Worm (Caenorhabditis elegans) whole organism, young adult: Measurements from ENCODE around the gene npr-36.

Experiments used
- B0261.1 ChIP-seq: sonication (generic microtip); optimal IDR thresholded peaks from 2 replicates; lab custom pipeline; 2016; ENCODE audit warnings: mild to moderate bottlenecking, missing genetic modification characterization, moderate library complexity, missing compliant biosample characterization
- B0336.3 ChIP-seq: fragments of 200-800 bp; sonication (Bioruptor generic); IDR thresholded peaks from 2 replicates; pipeline ENCODE4 v1.3.6; 2022; ENCODE audit warnings: missing genetic modification characterization, missing compliant biosample characterization
- C17E4.6 ChIP-seq: fragments of 200-800 bp; sonication (Bioruptor generic); IDR thresholded peaks from 2 replicates; pipeline ENCODE4 v1.3.6; 2022; ENCODE audit warnings: missing genetic modification reagents, missing genetic modification characterization, missing compliant biosample characterization
- F10E7.11 ChIP-seq: sonication (generic microtip); optimal IDR thresholded peaks from 2 replicates; lab custom pipeline; 2017; ENCODE audit warnings: mild to moderate bottlenecking, missing genetic modification characterization, moderate library complexity, missing compliant biosample characterization
- F23B12.7 ChIP-seq: sonication (generic microtip); optimal IDR thresholded peaks from 2 replicates; lab custom pipeline; 2017; ENCODE audit warnings: missing genetic modification characterization, mild to moderate bottlenecking, missing compliant biosample characterization, antibody characterized with exemption, moderate library complexity; ENCODE audit not compliant: insufficient read depth
- F52B5.7 ChIP-seq: sonication (generic microtip); optimal IDR thresholded peaks from 2 replicates; lab custom pipeline; 2016; ENCODE audit warnings: mild to moderate bottlenecking, missing genetic modification characterization, missing compliant biosample characterization
- K11D2.4 ChIP-seq: fragments of 200-800 bp; sonication (Bioruptor generic); IDR thresholded peaks from 2 replicates; pipeline ENCODE4 v1.3.6; 2022; ENCODE audit warnings: missing genetic modification reagents, missing genetic modification characterization, missing compliant biosample characterization
- Y56A3A.18 ChIP-seq: fragments of 200-800 bp; sonication (Bioruptor generic); IDR thresholded peaks from 2 replicates; pipeline ENCODE4 v1.3.6; 2022; ENCODE audit warnings: missing genetic modification reagents, missing genetic modification characterization, missing compliant biosample characterization
- Y67H2A.10 ChIP-seq: fragments of 200-800 bp; sonication (Bioruptor generic); conservative IDR thresholded peaks from 2 replicates; pipeline ENCODE4 v1.3.6; 2022; ENCODE audit warnings: missing genetic modification reagents, missing genetic modification characterization, missing compliant biosample characterization
- akir-1 ChIP-seq: fragments of 200-800 bp; sonication (Bioruptor generic); optimal IDR thresholded peaks from 2 replicates; lab custom pipeline; 2018; ENCODE audit warnings: mild to moderate bottlenecking, missing genetic modification characterization, moderate library complexity, missing compliant biosample characterization
- ama-1 ChIP-seq, 3 experiments: fragments of 150-350 bp in 1 of 3; sonication (generic microtip) in 2 of 3; optimal IDR thresholded peaks; 2 replicates each; lab custom pipeline; 2014 to 2018; ENCODE audit warnings: missing biosample characterization in 2 of 3, missing genetic modification characterization in 2 of 3, missing genetic modification reagents in 2 of 3
- atf-7 ChIP-seq: sonication (generic microtip); optimal IDR thresholded peaks from 2 replicates; lab custom pipeline; 2017; ENCODE audit warnings: mild to moderate bottlenecking, missing genetic modification characterization, missing compliant biosample characterization
- attf-3 ChIP-seq: fragments of 200-800 bp; sonication (Bioruptor generic); conservative IDR thresholded peaks from 2 replicates; pipeline ENCODE4 v1.3.6; 2022; ENCODE audit warnings: missing genetic modification reagents, missing genetic modification characterization, missing compliant biosample characterization
- attf-5 ChIP-seq: fragments of 200-800 bp; sonication (Bioruptor generic); optimal IDR thresholded peaks from 2 replicates; lab custom pipeline; 2018; ENCODE audit warnings: mild to moderate bottlenecking, missing genetic modification characterization, missing compliant biosample characterization
- bed-2 ChIP-seq: fragments of 200-800 bp; sonication (Bioruptor generic); IDR thresholded peaks from 2 replicates; pipeline ENCODE4 v1.3.6; 2022; ENCODE audit warnings: missing genetic modification reagents, missing genetic modification characterization, missing compliant biosample characterization
- ceh-100 ChIP-seq: fragments of 200-800 bp; sonication (Bioruptor generic); IDR thresholded peaks from 2 replicates; pipeline ENCODE4 v1.3.6; 2022; ENCODE audit warnings: missing genetic modification reagents, missing genetic modification characterization, missing compliant biosample characterization
- ceh-40 ChIP-seq: fragments of 200-800 bp; sonication (Bioruptor generic); IDR thresholded peaks from 2 replicates; pipeline ENCODE4 v1.3.6; 2022; ENCODE audit warnings: missing genetic modification characterization, missing compliant biosample characterization
- ceh-91 ChIP-seq: fragments of 200-800 bp; sonication (Bioruptor generic); IDR thresholded peaks from 2 replicates; pipeline ENCODE4 v1.3.6; 2022; ENCODE audit warnings: missing genetic modification reagents, missing genetic modification characterization, missing compliant biosample characterization
- dpff-1 ChIP-seq: sonication (generic microtip); optimal IDR thresholded peaks from 2 replicates; lab custom pipeline; 2017; ENCODE audit warnings: mild to moderate bottlenecking, missing genetic modification characterization, missing compliant biosample characterization
- dpl-1 ChIP-seq: fragments of 150-350 bp; optimal IDR thresholded peaks from 2 replicates; lab custom pipeline; 2014; ENCODE audit warnings: missing biosample characterization, missing genetic modification reagents, missing genetic modification characterization
- egl-44 ChIP-seq: fragments of 200-800 bp; sonication (Bioruptor generic); IDR thresholded peaks from 2 replicates; pipeline ENCODE4 v1.3.6; 2022; ENCODE audit warnings: missing genetic modification reagents, missing genetic modification characterization, missing compliant biosample characterization
- egrh-3 ChIP-seq: fragments of 200-800 bp; sonication (Bioruptor generic); IDR thresholded peaks from 2 replicates; pipeline ENCODE4 v1.3.6; 2022; ENCODE audit warnings: missing genetic modification reagents, missing genetic modification characterization, missing compliant biosample characterization
- ekl-4 ChIP-seq: fragments of 200-800 bp; sonication (Bioruptor generic); IDR thresholded peaks from 2 replicates; pipeline ENCODE4 v1.3.6; 2022; ENCODE audit warnings: missing genetic modification reagents, missing genetic modification characterization, missing compliant biosample characterization
- gei-17 ChIP-seq: fragments of 200-800 bp; sonication (Bioruptor generic); optimal IDR thresholded peaks from 2 replicates; lab custom pipeline; 2018; ENCODE audit warnings: mild to moderate bottlenecking, missing genetic modification characterization, missing compliant biosample characterization
- him-1 ChIP-seq: sonication (generic microtip); optimal IDR thresholded peaks from 2 replicates; lab custom pipeline; 2016; ENCODE audit warnings: missing genotype, missing genetic modification reagents, missing genetic modification characterization, missing compliant biosample characterization
- hmg-1.2 ChIP-seq: fragments of 200-800 bp; sonication (Bioruptor generic); IDR thresholded peaks from 2 replicates; pipeline ENCODE4 v1.3.6; 2022; ENCODE audit warnings: missing genetic modification reagents, missing genetic modification characterization, missing compliant biosample characterization
- hmg-20 ChIP-seq: fragments of 200-800 bp; sonication (Bioruptor generic); IDR thresholded peaks from 2 replicates; pipeline ENCODE4 v1.3.6; 2022; ENCODE audit warnings: missing genetic modification reagents, missing genetic modification characterization, missing compliant biosample characterization
- hsf-1 ChIP-seq: fragments of 200-800 bp; sonication (Bioruptor generic); IDR thresholded peaks from 2 replicates; pipeline ENCODE4 v1.3.6; 2022; ENCODE audit warnings: missing genetic modification reagents, missing genetic modification characterization, missing compliant biosample characterization
- lag-1 ChIP-seq: fragments of 200-800 bp; sonication (Bioruptor generic); IDR thresholded peaks from 2 replicates; pipeline ENCODE4 v1.3.6; 2022; ENCODE audit warnings: missing genetic modification reagents, missing genetic modification characterization, missing compliant biosample characterization
- lin-54 ChIP-seq: fragments of 200-800 bp; sonication (Bioruptor generic); optimal IDR thresholded peaks from 2 replicates; lab custom pipeline; 2018; ENCODE audit warnings: mild to moderate bottlenecking, missing genetic modification characterization, missing compliant biosample characterization
- lir-1 ChIP-seq: fragments of 200-800 bp; sonication (Bioruptor generic); conservative IDR thresholded peaks from 2 replicates; pipeline ENCODE4 v1.3.6; 2022; ENCODE audit warnings: missing genetic modification reagents, missing genetic modification characterization, missing compliant biosample characterization
- lsy-27 ChIP-seq: sonication (generic microtip); optimal IDR thresholded peaks from 2 replicates; lab custom pipeline; 2017; ENCODE audit warnings: missing genetic modification characterization, mild to moderate bottlenecking, missing compliant biosample characterization, antibody characterized with exemption, missing genotype, borderline replicate concordance; ENCODE audit not compliant: insufficient read depth
- madf-10 ChIP-seq: sonication (generic microtip); optimal IDR thresholded peaks from 2 replicates; lab custom pipeline; 2016; ENCODE audit warnings: mild to moderate bottlenecking, missing genetic modification characterization, missing compliant biosample characterization
- nfya-2 ChIP-seq: fragments of 200-800 bp; sonication (Bioruptor generic); IDR thresholded peaks from 2 replicates; pipeline ENCODE4 v1.3.6; 2022; ENCODE audit warnings: missing genetic modification reagents, missing genetic modification characterization, missing compliant biosample characterization
- nhr-80 ChIP-seq: sonication (generic microtip); optimal IDR thresholded peaks from 2 replicates; lab custom pipeline; 2016; ENCODE audit warnings: missing genetic modification characterization, missing compliant biosample characterization
- nhr-90 ChIP-seq: sonication (generic microtip); optimal IDR thresholded peaks from 2 replicates; lab custom pipeline; 2016; ENCODE audit warnings: missing genotype, mild to moderate bottlenecking, missing genetic modification characterization, missing compliant biosample characterization
- rcor-1 ChIP-seq: fragments of 200-800 bp; sonication (Bioruptor generic); IDR thresholded peaks from 2 replicates; pipeline ENCODE4 v1.3.6; 2022; ENCODE audit warnings: missing genetic modification reagents, missing genetic modification characterization, missing compliant biosample characterization
- repo-1 ChIP-seq: sonication (generic microtip); optimal IDR thresholded peaks from 2 replicates; lab custom pipeline; 2017; ENCODE audit warnings: mild to moderate bottlenecking, missing genetic modification characterization, missing compliant biosample characterization
- snpc-4 ChIP-seq, 5 experiments: fragments of 150-350 bp in 1 of 5; sonication (generic microtip) in 4 of 5; optimal IDR thresholded peaks; 2 replicates each; lab custom pipeline; 2014 to 2018; ENCODE audit warnings: missing genetic modification characterization in 5 of 5, missing biosample characterization in 3 of 5, antibody characterized with exemption in 2 of 5, mild to moderate bottlenecking in 2 of 5, missing compliant biosample characterization in 2 of 5, missing genotype in 2 of 5, moderate library complexity in 2 of 5, missing genetic modification reagents in 1 of 5
- somi-1 ChIP-seq: fragments of 200-800 bp; sonication (Bioruptor generic); optimal IDR thresholded peaks from 2 replicates; lab custom pipeline; 2018; ENCODE audit warnings: mild to moderate bottlenecking, missing genetic modification characterization, missing compliant biosample characterization
- tlf-1 ChIP-seq: fragments of 200-800 bp; sonication (Bioruptor generic); optimal IDR thresholded peaks from 2 replicates; lab custom pipeline; 2018; ENCODE audit warnings: mild to moderate bottlenecking, missing genetic modification characterization, missing compliant biosample characterization
- unc-62 ChIP-seq: fragments of 150-350 bp; optimal IDR thresholded peaks from 2 replicates; lab custom pipeline; 2014; ENCODE audit warnings: missing biosample characterization, missing genetic modification reagents, missing genetic modification characterization
- zfh-2 ChIP-seq: fragments of 200-800 bp; sonication (Bioruptor generic); conservative IDR thresholded peaks from 2 replicates; pipeline ENCODE4 v1.3.6; 2022; ENCODE audit warnings: missing genetic modification reagents, missing genetic modification characterization, missing compliant biosample characterization
- ztf-18 ChIP-seq: sonication (generic microtip); optimal IDR thresholded peaks from 2 replicates; lab custom pipeline; 2016; ENCODE audit warnings: missing genotype, mild to moderate bottlenecking, missing genetic modification characterization, missing compliant biosample characterization
- ztf-6 ChIP-seq: fragments of 200-800 bp; sonication (Bioruptor generic); IDR thresholded peaks from 2 replicates; pipeline ENCODE4 v1.3.6; 2022; ENCODE audit warnings: missing genetic modification reagents, missing genetic modification characterization, missing compliant biosample characterization

npr-36 gene

DNA sequence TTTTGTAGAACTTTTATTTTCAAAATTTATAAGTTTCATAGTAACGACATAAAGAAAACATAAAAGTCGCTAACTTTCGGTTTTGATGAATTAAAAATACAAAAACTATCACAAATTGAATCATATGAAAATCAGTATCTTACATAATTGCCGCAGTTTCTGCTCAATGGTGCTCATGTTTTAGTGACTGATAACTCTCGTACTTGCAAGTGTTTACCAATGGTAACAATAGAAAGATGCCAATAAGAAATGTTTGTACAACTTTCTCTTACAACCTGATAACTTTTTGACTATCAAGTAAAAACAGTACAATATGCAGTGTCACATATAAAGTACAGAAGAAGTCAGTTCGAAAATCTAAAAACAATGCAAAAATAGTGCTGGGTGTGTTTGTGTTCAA, 26.6 kb downstream of the npr-36 start:
- TF ChIP-seq attf-3 = no peak
- peak; percentile 17 for TF ChIP-seq nhr-80 (tag; lab: Kevin White, UChicago)

DNA sequence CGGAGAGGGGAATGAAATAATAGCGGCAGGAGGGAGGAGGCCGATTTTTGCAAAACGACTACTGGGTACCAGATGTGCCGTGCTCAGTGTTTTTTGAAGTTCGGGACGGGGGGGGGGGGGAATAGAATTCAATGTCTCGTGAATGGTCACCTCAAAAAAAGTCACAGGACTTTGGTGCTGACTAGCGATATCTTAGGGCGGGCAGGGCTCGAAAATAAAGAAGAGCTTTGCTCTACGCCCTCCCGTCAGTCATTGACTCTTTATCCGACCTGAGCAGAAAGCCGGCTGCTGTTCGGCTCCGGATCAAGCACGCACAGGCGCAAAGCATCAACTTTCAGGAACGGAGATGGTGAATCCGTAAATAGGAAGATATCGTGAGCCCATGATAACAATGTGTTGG, 31.0 kb downstream of the npr-36 start:
- TF ChIP-seq hsf-1 (no peak), zfh-2 (GFP tag; lab: Robert Waterston, UW) (peak; percentile 51), Y56A3A.18 (GFP tag; lab: Robert Waterston, UW) (no peak)

ce11 chrX:17391515-17391914, 32.0 kb downstream of the npr-36 start, which contains the start of gene F10D7.5:
TSS of gene F10D7.5 (minus strand) at chrX:17391615.
- TF ChIP-seq dpff-1 (no peak), unc-62 (GFP tag; lab: Kevin White, UChicago) (no peak), ztf-6 (GFP tag; lab: Robert Waterston, UW) (no peak), F52B5.7 (tag; lab: Kevin White, UChicago) (no peak), him-1 (tag; lab: Kevin White, UChicago) (no peak), atf-7 (no peak), nfya-2 (GFP tag; lab: Robert Waterston, UW) (no peak), ceh-100 (GFP tag; lab: Robert Waterston, UW) (no peak), tlf-1 (no peak), akir-1 (GFP tag; lab: Kevin White, UChicago) (no peak), repo-1 (tag; lab: Kevin White, UChicago) (no peak), ceh-40 (no peak), madf-10 (tag; lab: Kevin White, UChicago) (no peak), lag-1 (GFP tag; lab: Robert Waterston, UW) (no peak), dpl-1 (GFP tag; lab: Kevin White, UChicago) (no peak), ama-1 (optimal IDR thresholded peaks at IDR 0.05; lab: Kevin White, UChicago) (no peak), ama-1 (GFP tag; optimal IDR thresholded peaks at IDR 0.05; lab: Kevin White, UChicago) (no peak), egl-44 (GFP tag; lab: Robert Waterston, UW) (no peak), hmg-20 (no peak)

- TF ChIP-seq gei-17 (no peak), B0336.3 (GFP tag; lab: Robert Waterston, UW) (no peak), Y67H2A.10 (no peak), lsy-27 (no peak), ceh-100 (GFP tag; lab: Robert Waterston, UW) (no peak), F10E7.11 (tag; lab: Kevin White, UChicago) (no peak), lir-1 (GFP tag; lab: Robert Waterston, UW) (no peak), nhr-90 (no peak), F23B12.7 (tag; lab: Kevin White, UChicago) (peak; percentile 61), ztf-6 (GFP tag; lab: Robert Waterston, UW) (no peak), attf-5 (GFP tag; lab: Kevin White, UChicago) (peak; percentile 57), bed-2 (GFP tag; lab: Robert Waterston, UW) (no peak), ekl-4 (GFP tag; lab: Robert Waterston, UW) (no peak), rcor-1 (GFP tag; lab: Robert Waterston, UW) (peak; percentile 17; the same call in 1 of the 2 replicates), lin-54 (GFP tag; lab: Kevin White, UChicago) (no peak), snpc-4 (GFP tag; optimal IDR thresholded peaks at IDR 0.05; lab: Kevin White, UChicago) (no peak), snpc-4 (tag; optimal IDR thresholded peaks at IDR 0.05; lab: Kevin White, UChicago) (peak in 3 of 4 experiments; percentile 18 to 50 (median 30)), hmg-1.2 (GFP tag; lab: Robert Waterston, UW) (peak; percentile 43; the same call in 1 of the 2 replicates), C17E4.6 (no peak), K11D2.4 (GFP tag; lab: Robert Waterston, UW) (0 out of 2 replicates have a peak, but pooled peaks have one; percentile 40), somi-1 (GFP tag; lab: Kevin White, UChicago) (peak; percentile 11), B0261.1 (tag; lab: Kevin White, UChicago) (no peak), ztf-18 (tag; lab: Kevin White, UChicago) (peak; percentile 5), ceh-91 (GFP tag; lab: Robert Waterston, UW) (no peak), egrh-3 (GFP tag; lab: Robert Waterston, UW) (no peak)
Measured at ce11 chrX:17392182-17392581, 32.6 kb downstream of the npr-36 start.
